Worm (Caenorhabditis elegans) whole organism, early embryonic: ENCODE results near the gene F37B12.1.

Experiments
- B0310.2 ChIP-seq: sonication (generic microtip); optimal IDR thresholded peaks from 2 replicates; lab custom pipeline; 2016; ENCODE audit warnings: mild to moderate bottlenecking, missing genetic modification characterization, missing compliant biosample characterization
- F13C5.2 ChIP-seq: sonication (generic microtip); optimal IDR thresholded peaks from 2 replicates; lab custom pipeline; 2017; ENCODE audit warnings: mild to moderate bottlenecking, missing genetic modification characterization, inconsistent platforms, missing compliant biosample characterization
- aly-1 ChIP-seq: sonication (generic microtip); optimal IDR thresholded peaks from 2 replicates; lab custom pipeline; 2016; ENCODE audit warnings: missing genetic modification characterization, missing compliant biosample characterization
- ama-1 ChIP-seq: fragments of 150-350 bp; optimal IDR thresholded peaks from 2 replicates; lab custom pipeline; 2014
- ceh-13 ChIP-seq: fragments of 200-800 bp; sonication (Bioruptor generic); optimal IDR thresholded peaks from 2 replicates; lab custom pipeline; 2018; ENCODE audit warnings: mild to moderate bottlenecking, missing genetic modification characterization, missing compliant biosample characterization
- ceh-36 ChIP-seq: sonication (generic microtip); optimal IDR thresholded peaks from 2 replicates; lab custom pipeline; 2016; ENCODE audit warnings: missing genetic modification characterization, inconsistent platforms, missing compliant biosample characterization
- ets-7 ChIP-seq: sonication (generic microtip); optimal IDR thresholded peaks from 2 replicates; lab custom pipeline; 2016; ENCODE audit warnings: missing genotype, missing genetic modification characterization, missing compliant biosample characterization
- flt-1 ChIP-seq: fragments of 200-800 bp; sonication (Bioruptor generic); IDR thresholded peaks from 2 replicates; pipeline ENCODE4 v1.3.6; 2022; ENCODE audit warnings: missing genetic modification characterization, missing compliant biosample characterization
- hmbx-1 ChIP-seq: sonication (generic microtip); optimal IDR thresholded peaks from 2 replicates; lab custom pipeline; 2016; ENCODE audit warnings: mild to moderate bottlenecking, missing genetic modification characterization, missing compliant biosample characterization
- hmg-4 ChIP-seq: fragments of 200-800 bp; sonication (Bioruptor generic); optimal IDR thresholded peaks from 2 replicates; lab custom pipeline; 2018; ENCODE audit warnings: mild to moderate bottlenecking, missing genetic modification characterization, missing compliant biosample characterization
- hnd-1 ChIP-seq: sonication (generic microtip); optimal IDR thresholded peaks from 2 replicates; lab custom pipeline; 2016; ENCODE audit warnings: missing genetic modification characterization, missing compliant biosample characterization
- pes-1 ChIP-seq: fragments of 200-800 bp; sonication (Bioruptor generic); IDR thresholded peaks from 2 replicates; pipeline ENCODE4 v1.3.6; 2022; ENCODE audit warnings: missing genetic modification reagents, missing genetic modification characterization, missing compliant biosample characterization
- scrt-1 ChIP-seq: fragments of 200-800 bp; sonication (Bioruptor generic); IDR thresholded peaks from 2 replicates; pipeline ENCODE4 v1.3.6; 2022; ENCODE audit warnings: missing genetic modification characterization, missing compliant biosample characterization
- sea-1 ChIP-seq: fragments of 200-800 bp; sonication (Bioruptor generic); conservative IDR thresholded peaks from 2 replicates; pipeline ENCODE4 v1.3.6; 2022; ENCODE audit warnings: missing genetic modification characterization, missing compliant biosample characterization
- tbx-11 ChIP-seq: fragments of 200-800 bp; sonication (Bioruptor generic); IDR thresholded peaks from 2 replicates; pipeline ENCODE4 v1.3.6; 2022; ENCODE audit warnings: missing genetic modification characterization, missing compliant biosample characterization
- tbx-37 ChIP-seq: fragments of 200-800 bp; sonication (Bioruptor generic); conservative IDR thresholded peaks from 2 replicates; pipeline ENCODE4 v1.3.6; 2022; ENCODE audit warnings: missing genetic modification reagents, missing genetic modification characterization, missing compliant biosample characterization
- tra-4 ChIP-seq: sonication (generic microtip); optimal IDR thresholded peaks from 2 replicates; lab custom pipeline; 2017; ENCODE audit warnings: missing genetic modification characterization, missing compliant biosample characterization

Gene F37B12.1

DNA sequence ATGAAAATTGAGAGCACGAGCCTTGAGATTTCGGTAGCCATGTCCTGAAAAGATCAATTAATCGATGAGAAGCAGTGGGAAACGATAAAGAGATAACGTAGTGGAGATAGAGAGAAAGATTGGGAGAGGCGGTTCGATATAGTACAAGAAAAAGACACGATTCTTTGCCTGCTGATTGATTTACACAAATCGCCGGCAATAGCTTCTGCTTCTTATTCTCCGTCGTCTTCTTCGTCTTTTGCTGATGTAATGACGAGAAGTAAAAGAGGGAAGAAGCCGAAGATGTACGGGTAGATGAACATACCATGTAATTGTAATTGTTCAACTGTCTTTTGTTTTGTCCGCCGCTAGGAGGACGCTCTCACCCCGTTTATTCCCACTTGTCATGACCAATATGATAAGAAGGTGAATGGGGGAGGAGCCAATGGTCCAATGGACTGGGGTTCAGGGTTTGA, at the start of gene F37B12.1:
TSS of gene F37B12.1 (minus strand) at position 51 of the 455 bp plus-strand sequence.
- TF ChIP-seq ceh-36 (tag; lab: Kevin White, UChicago) (no peak), hmg-4 (GFP tag; lab: Kevin White, UChicago) (no peak), hmbx-1 (tag; lab: Kevin White, UChicago) (no peak), B0310.2 (tag; lab: Kevin White, UChicago) (no peak), ceh-13 (GFP tag; lab: Kevin White, UChicago) (no peak), scrt-1 (GFP tag; lab: Robert Waterston, UW) (no peak), flt-1 (GFP tag; lab: Robert Waterston, UW) (no peak), aly-1 (tag; lab: Kevin White, UChicago) (no peak), ets-7 (tag; lab: Kevin White, UChicago) (no peak), tra-4 (no peak), ama-1 (no peak), tbx-37 (GFP tag; lab: Robert Waterston, UW) (no peak), hnd-1 (tag; lab: Kevin White, UChicago) (no peak), pes-1 (no peak), sea-1 (GFP tag; lab: Robert Waterston, UW) (no peak)

DNA sequence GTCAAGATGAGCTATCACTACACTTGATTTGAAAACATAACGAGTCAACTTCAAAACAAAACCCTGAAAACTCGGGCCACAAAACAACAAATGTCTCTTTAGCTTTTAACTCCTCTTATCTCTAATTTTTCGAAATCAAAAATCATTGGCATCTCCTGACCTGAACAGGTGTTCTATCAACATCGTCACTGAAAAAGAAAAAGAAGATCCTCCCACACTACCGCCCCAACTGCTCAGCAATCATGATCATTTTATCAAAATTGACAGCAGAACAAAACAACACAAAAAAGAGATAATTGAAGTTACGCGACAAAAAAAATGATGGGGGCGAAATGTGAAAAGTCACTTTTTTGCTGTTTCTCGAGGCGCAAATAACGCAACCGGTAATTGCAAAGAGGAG, 49.3 kb upstream of the F37B12.1 start:
- TF ChIP-seq scrt-1 (GFP tag; lab: Robert Waterston, UW), result no peak
- no peak for TF ChIP-seq F13C5.2 (tag; lab: Kevin White, UChicago)
- TF ChIP-seq aly-1 (tag; lab: Kevin White, UChicago), result no peak
- no peak for TF ChIP-seq hmbx-1 (tag; lab: Kevin White, UChicago)
- TF ChIP-seq pes-1, result no peak
- no peak for TF ChIP-seq tbx-37 (GFP tag; lab: Robert Waterston, UW)
- TF ChIP-seq sea-1 (GFP tag; lab: Robert Waterston, UW), result no peak
- no peak for TF ChIP-seq ceh-13 (GFP tag; lab: Kevin White, UChicago)
- no peak for TF ChIP-seq ceh-36 (tag; lab: Kevin White, UChicago)

DNA sequence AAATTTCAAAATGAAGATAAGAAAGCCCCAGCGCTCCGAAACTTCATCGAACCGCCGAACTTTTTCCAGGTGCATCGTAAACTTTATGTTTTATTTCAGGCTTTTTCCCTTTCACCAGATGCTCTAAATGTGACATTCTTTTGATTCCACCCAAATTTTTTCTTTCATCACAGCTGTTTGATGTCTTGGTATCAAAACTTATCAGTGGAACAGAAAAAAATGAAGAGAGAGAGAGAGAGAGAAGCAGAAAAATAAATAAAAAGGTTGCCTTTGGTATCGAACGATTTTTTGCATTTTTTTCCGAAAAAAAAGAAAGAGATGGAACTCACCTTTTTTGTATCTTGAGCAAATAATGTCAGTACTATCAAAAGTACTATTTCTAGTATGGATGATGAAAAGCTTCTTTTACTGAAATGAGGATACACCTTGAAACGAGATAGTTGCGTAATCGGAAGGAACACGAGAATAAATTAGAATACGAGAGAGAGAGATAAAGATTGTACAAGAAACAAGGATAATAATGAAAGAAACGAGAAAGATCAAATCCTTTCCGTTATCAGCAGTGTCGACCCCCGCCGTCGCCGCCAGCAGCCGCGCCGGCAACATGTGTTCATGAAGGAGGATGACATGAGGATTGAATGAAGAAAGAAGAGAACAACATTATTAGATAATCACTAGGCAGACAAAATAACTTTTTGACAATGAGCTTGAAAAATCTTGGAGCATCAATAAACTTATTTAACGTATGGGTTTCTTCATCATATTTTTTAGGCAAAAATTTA, 47.2 kb upstream of the F37B12.1 start:
- no peak for TF ChIP-seq tra-4
- TF ChIP-seq flt-1 (GFP tag; lab: Robert Waterston, UW), result no peak
- no peak for TF ChIP-seq pes-1
- TF ChIP-seq ceh-13 (GFP tag; lab: Kevin White, UChicago), result no peak
- no peak for TF ChIP-seq scrt-1 (GFP tag; lab: Robert Waterston, UW)
- TF ChIP-seq hmbx-1 (tag; lab: Kevin White, UChicago), result no peak

DNA sequence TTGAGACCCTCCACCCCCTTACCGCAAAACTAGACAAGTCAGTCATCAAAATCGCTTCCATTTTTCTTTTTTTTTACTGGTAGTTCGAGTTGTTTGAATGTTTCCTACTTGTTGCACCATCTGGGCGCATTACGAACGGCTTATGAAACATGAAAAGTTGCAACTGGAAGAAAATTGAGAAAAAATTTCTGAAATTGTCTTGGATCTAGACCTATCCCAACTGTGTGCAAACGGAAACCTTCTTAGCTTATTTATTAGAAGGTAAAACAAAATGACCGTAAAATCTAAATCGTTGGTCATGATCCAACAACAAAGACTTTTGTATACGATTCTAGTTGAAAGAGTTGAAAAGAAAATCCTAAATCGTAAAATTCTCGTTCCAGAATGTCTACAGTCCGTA, 45.4 kb upstream of the F37B12.1 start:
- TF ChIP-seq scrt-1 (GFP tag; lab: Robert Waterston, UW) (no peak), tbx-37 (GFP tag; lab: Robert Waterston, UW) (no peak), hmg-4 (GFP tag; lab: Kevin White, UChicago) (no peak), ets-7 (tag; lab: Kevin White, UChicago) (no peak), tbx-11 (GFP tag; lab: Robert Waterston, UW) (no peak), flt-1 (GFP tag; lab: Robert Waterston, UW) (no peak), hnd-1 (tag; lab: Kevin White, UChicago) (no peak), B0310.2 (tag; lab: Kevin White, UChicago) (no peak), ceh-36 (tag; lab: Kevin White, UChicago) (no peak), aly-1 (tag; lab: Kevin White, UChicago) (no peak)

DNA sequence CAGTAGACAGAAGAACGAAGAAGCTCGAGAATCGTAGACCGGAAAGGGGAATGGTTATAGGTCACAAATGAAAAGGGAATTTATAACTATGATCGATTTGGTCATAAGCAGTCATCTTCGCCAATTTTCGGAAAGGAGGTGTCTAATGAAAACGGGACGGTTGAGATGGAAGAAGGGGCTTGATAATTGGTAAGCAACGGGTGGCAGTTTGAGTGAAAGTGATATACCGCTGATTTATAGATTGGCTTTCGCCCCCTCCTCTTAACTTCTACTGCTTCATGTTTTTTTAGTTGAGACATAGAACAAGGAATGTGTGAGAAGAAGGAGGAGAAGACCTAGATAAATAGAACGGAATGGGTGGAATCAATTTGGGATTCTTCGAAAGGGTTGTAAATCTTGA, 43.7 kb upstream of the F37B12.1 start:
- TF ChIP-seq aly-1 (tag; lab: Kevin White, UChicago), result no peak
- TF ChIP-seq hmbx-1 (tag; lab: Kevin White, UChicago), result no peak
- TF ChIP-seq sea-1 (GFP tag; lab: Robert Waterston, UW), result no peak
- TF ChIP-seq scrt-1 (GFP tag; lab: Robert Waterston, UW), result no peak
- no peak for TF ChIP-seq pes-1
- TF ChIP-seq B0310.2 (tag; lab: Kevin White, UChicago), result no peak
- no peak for TF ChIP-seq ets-7 (tag; lab: Kevin White, UChicago)
- TF ChIP-seq ceh-36 (tag; lab: Kevin White, UChicago), result no peak
- TF ChIP-seq F13C5.2 (tag; lab: Kevin White, UChicago), result no peak
- TF ChIP-seq tbx-11 (GFP tag; lab: Robert Waterston, UW), result no peak
- TF ChIP-seq flt-1 (GFP tag; lab: Robert Waterston, UW), result no peak

DNA sequence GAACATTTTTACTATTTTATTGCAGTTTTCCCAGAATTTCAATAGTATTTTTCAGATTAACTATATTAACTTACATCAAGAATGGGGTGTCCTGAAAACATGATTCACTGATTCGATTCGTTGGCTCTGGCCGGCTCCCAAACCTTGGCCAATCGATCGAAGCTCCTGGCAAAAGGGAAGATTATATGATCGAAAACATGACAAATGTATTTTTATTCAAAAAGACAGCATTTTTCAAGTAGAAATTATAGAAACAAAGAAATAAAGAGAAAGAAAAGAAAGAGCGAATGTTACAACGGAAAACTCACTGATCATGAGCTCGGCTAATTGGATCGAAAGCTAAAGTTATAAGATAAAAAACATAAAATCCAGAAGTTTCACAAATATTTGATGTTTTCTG, 41.7 kb upstream of the F37B12.1 start, which contains the start of gene T24B8.4:
TSS of gene T24B8.4 (minus strand) at position 101 of the 400 bp plus-strand sequence.
- TF ChIP-seq hmbx-1 (tag; lab: Kevin White, UChicago), result no peak
- no peak for TF ChIP-seq tbx-37 (GFP tag; lab: Robert Waterston, UW)
- no peak for TF ChIP-seq pes-1
- TF ChIP-seq tra-4, result no peak
- no peak for TF ChIP-seq ceh-13 (GFP tag; lab: Kevin White, UChicago)
- no peak for TF ChIP-seq tbx-11 (GFP tag; lab: Robert Waterston, UW)
- TF ChIP-seq scrt-1 (GFP tag; lab: Robert Waterston, UW), result no peak
- no peak for TF ChIP-seq ets-7 (tag; lab: Kevin White, UChicago)
- no peak for TF ChIP-seq hmg-4 (GFP tag; lab: Kevin White, UChicago)
- TF ChIP-seq hnd-1 (tag; lab: Kevin White, UChicago), result no peak
- no peak for TF ChIP-seq ama-1
- TF ChIP-seq ceh-36 (tag; lab: Kevin White, UChicago), result no peak
- no peak for TF ChIP-seq F13C5.2 (tag; lab: Kevin White, UChicago)
- no peak for TF ChIP-seq sea-1 (GFP tag; lab: Robert Waterston, UW)
- no peak for TF ChIP-seq flt-1 (GFP tag; lab: Robert Waterston, UW)
- no peak for TF ChIP-seq B0310.2 (tag; lab: Kevin White, UChicago)
- TF ChIP-seq aly-1 (tag; lab: Kevin White, UChicago), result no peak

DNA sequence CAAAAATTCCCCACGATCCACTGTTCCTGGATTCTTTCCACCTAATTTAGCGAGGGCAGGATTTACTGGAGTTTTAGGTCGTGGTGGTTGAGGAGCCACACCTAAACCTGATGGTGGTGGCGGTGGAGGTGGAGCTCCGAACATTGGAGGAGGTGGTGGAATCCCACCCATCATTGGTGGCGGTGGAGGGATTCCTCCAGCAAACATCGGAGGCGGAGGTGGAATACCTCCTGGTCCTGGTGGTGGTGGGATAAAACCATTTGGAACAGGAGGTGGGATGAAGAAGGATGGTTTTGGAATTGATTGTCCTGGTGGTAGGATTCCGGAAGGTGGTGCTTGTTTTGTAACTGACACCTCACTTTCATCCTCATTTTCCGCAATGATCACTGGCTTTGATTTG, 40.8 kb upstream of the F37B12.1 start:
- no peak for TF ChIP-seq flt-1 (GFP tag; lab: Robert Waterston, UW)
- TF ChIP-seq tbx-37 (GFP tag; lab: Robert Waterston, UW), result no peak
- no peak for TF ChIP-seq ama-1
- no peak for TF ChIP-seq F13C5.2 (tag; lab: Kevin White, UChicago)
- no peak for TF ChIP-seq pes-1
- no peak for TF ChIP-seq ceh-36 (tag; lab: Kevin White, UChicago)
- TF ChIP-seq ceh-13 (GFP tag; lab: Kevin White, UChicago), result no peak
- no peak for TF ChIP-seq hnd-1 (tag; lab: Kevin White, UChicago)
- TF ChIP-seq scrt-1 (GFP tag; lab: Robert Waterston, UW), result no peak
- TF ChIP-seq sea-1 (GFP tag; lab: Robert Waterston, UW), result no peak
- no peak for TF ChIP-seq hmbx-1 (tag; lab: Kevin White, UChicago)
- no peak for TF ChIP-seq hmg-4 (GFP tag; lab: Kevin White, UChicago)
